Worm (Caenorhabditis elegans) whole organism, young adult: ENCODE measurements around the gene F19G12.11.

Experiments used
- C17E4.6 ChIP-seq: fragments of 200-800 bp; sonication (Bioruptor generic); IDR thresholded peaks from 2 replicates; pipeline ENCODE4 v1.3.6; 2022; ENCODE audit warnings: missing genetic modification reagents, missing genetic modification characterization, missing compliant biosample characterization
- F52B5.7 ChIP-seq: sonication (generic microtip); optimal IDR thresholded peaks from 2 replicates; lab custom pipeline; 2016; ENCODE audit warnings: mild to moderate bottlenecking, missing genetic modification characterization, missing compliant biosample characterization
- attf-5 ChIP-seq: fragments of 200-800 bp; sonication (Bioruptor generic); optimal IDR thresholded peaks from 2 replicates; lab custom pipeline; 2018; ENCODE audit warnings: mild to moderate bottlenecking, missing genetic modification characterization, missing compliant biosample characterization
- bed-2 ChIP-seq: fragments of 200-800 bp; sonication (Bioruptor generic); IDR thresholded peaks from 2 replicates; pipeline ENCODE4 v1.3.6; 2022; ENCODE audit warnings: missing genetic modification reagents, missing genetic modification characterization, missing compliant biosample characterization
- ceh-40 ChIP-seq: fragments of 200-800 bp; sonication (Bioruptor generic); IDR thresholded peaks from 2 replicates; pipeline ENCODE4 v1.3.6; 2022; ENCODE audit warnings: missing genetic modification characterization, missing compliant biosample characterization
- let-526 ChIP-seq: fragments of 200-800 bp; sonication (Bioruptor generic); IDR thresholded peaks from 2 replicates; pipeline ENCODE4 v1.3.6; 2022; ENCODE audit warnings: missing genetic modification reagents, missing genetic modification characterization, missing compliant biosample characterization
- lin-40 ChIP-seq: sonication (generic microtip); optimal IDR thresholded peaks from 2 replicates; lab custom pipeline; 2016; ENCODE audit warnings: missing genetic modification characterization, mild to moderate bottlenecking, missing compliant biosample characterization, missing genotype, missing genetic modification reagents
- pha-4 ChIP-seq: fragments of 150-350 bp; sonication (generic microtip); optimal IDR thresholded peaks from 2 replicates; lab custom pipeline; 2014; ENCODE audit warnings: missing biosample characterization, missing genetic modification reagents, missing genetic modification characterization
- rpc-1 ChIP-seq, 2 experiments: fragments of 150-350 bp in 1 of 2; sonication (generic microtip) in 1 of 2; optimal IDR thresholded peaks; 2 replicates each; lab custom pipeline; 2014 to 2018; ENCODE audit warnings: missing biosample characterization in 1 of 2, missing genetic modification characterization in 1 of 2, missing genetic modification reagents in 1 of 2, missing genotype in 1 of 2
- sptf-2 ChIP-seq: fragments of 200-800 bp; sonication (Bioruptor generic); optimal IDR thresholded peaks from 2 replicates; lab custom pipeline; 2018; ENCODE audit warnings: mild to moderate bottlenecking, missing genetic modification characterization, missing compliant biosample characterization

- TF ChIP-seq ceh-40 (GFP tag; lab: Robert Waterston, UW) (no peak), bed-2 (no peak), F52B5.7 (tag; lab: Kevin White, UChicago) (no peak), rpc-1 (optimal IDR thresholded peaks at IDR 0.05; lab: Kevin White, UChicago) (no peak), rpc-1 (tag; optimal IDR thresholded peaks at IDR 0.05; lab: Kevin White, UChicago) (no peak), lin-40 (tag; lab: Kevin White, UChicago) (no peak), let-526 (GFP tag; lab: Robert Waterston, UW) (no peak), attf-5 (GFP tag; lab: Kevin White, UChicago) (no peak), C17E4.6 (no peak), sptf-2 (GFP tag; lab: Kevin White, UChicago) (no peak), pha-4 (tag; lab: Kevin White, UChicago) (no peak)
Measured at ce11 chrX:1410552-1410951, 15.8 kb downstream of the F19G12.11 start, which contains the start of gene abu-2.
